Worm (Caenorhabditis elegans): ENCODE measurements around the gene T16G1.3.

T16G1.3 gene

ce11 chrV:12933654-12934053, 10.5 kb downstream of the T16G1.3 start:
- no peak for TF ChIP-seq Y22D7AL.16 (tag; optimal IDR thresholded peaks at IDR 0.05)
- TF ChIP-seq nhr-11 (tag; optimal IDR thresholded peaks at IDR 0.05): no peak
- no peak for TF ChIP-seq ama-1 (optimal IDR thresholded peaks at IDR 0.05)
- TF ChIP-seq lin-11 (tag; optimal IDR thresholded peaks at IDR 0.05): no peak
- no peak for TF ChIP-seq hlh-15 (tag; optimal IDR thresholded peaks at IDR 0.05)
- TF ChIP-seq fkh-6 (tag; optimal IDR thresholded peaks at IDR 0.05): no peak
- TF ChIP-seq ceh-24 (tag; optimal IDR thresholded peaks at IDR 0.05): no peak
- TF ChIP-seq gmeb-2 (tag; optimal IDR thresholded peaks at IDR 0.05): no peak
- TF ChIP-seq odd-2 (tag; optimal IDR thresholded peaks at IDR 0.05): no peak
- TF ChIP-seq ceh-14 (tag; optimal IDR thresholded peaks at IDR 0.05): no peak
- TF ChIP-seq che-1 (tag; optimal IDR thresholded peaks at IDR 0.05): no peak

ce11 chrV:12928929-12929532, 15.1 kb downstream of the T16G1.3 start, which contains the start of gene T16G1.2:
Gene T16G1.2 (plus strand): TSS chrV:12929482.
- no peak for TF ChIP-seq rnt-1 (tag; optimal IDR thresholded peaks at IDR 0.05)

- TF ChIP-seq T23F11.4 (GFP tag; optimal IDR thresholded peaks at IDR 0.05) (no peak), hlh-8 (tag; optimal IDR thresholded peaks at IDR 0.05) (no peak), pax-1 (tag; optimal IDR thresholded peaks at IDR 0.05) (no peak), unc-86 (tag; optimal IDR thresholded peaks at IDR 0.05) (no peak), fax-1 (tag; optimal IDR thresholded peaks at IDR 0.05) (no peak), ceh-48 (tag; optimal IDR thresholded peaks at IDR 0.05) (no peak), elt-2 (tag; optimal IDR thresholded peaks at IDR 0.05) (no peak), npax-4 (tag; optimal IDR thresholded peaks at IDR 0.05) (no peak)
Observed at ce11 chrV:12924128-12924527, 20.0 kb downstream of the T16G1.3 start, which contains the start of gene pqn-67. Gene pqn-67 (plus strand): TSS chrV:12924428.

- TF ChIP-seq ceh-2 (tag; optimal IDR thresholded peaks at IDR 0.05) (no peak), ceh-30 (tag; optimal IDR thresholded peaks at IDR 0.05) (no peak), T23F11.4 (GFP tag; optimal IDR thresholded peaks at IDR 0.05) (no peak), ahr-1 (tag; optimal IDR thresholded peaks at IDR 0.05) (no peak), ceh-18 (tag; optimal IDR thresholded peaks at IDR 0.05) (no peak), pax-1 (tag; optimal IDR thresholded peaks at IDR 0.05) (no peak), nfya-1 (tag; optimal IDR thresholded peaks at IDR 0.05) (no peak), zip-5 (tag; optimal IDR thresholded peaks at IDR 0.05) (no peak), ztf-16 (tag; optimal IDR thresholded peaks at IDR 0.05) (no peak), ceh-24 (tag; optimal IDR thresholded peaks at IDR 0.05) (no peak), npax-4 (tag; optimal IDR thresholded peaks at IDR 0.05) (no peak), hlh-6 (tag; optimal IDR thresholded peaks at IDR 0.05) (no peak)
Observed at ce11 chrV:12922308-12922707, 21.8 kb downstream of the T16G1.3 start, which contains the start of gene dhrs-4. Gene dhrs-4 (plus strand): TSS chrV:12922608.

- TF ChIP-seq fkh-10 (GFP tag; optimal IDR thresholded peaks at IDR 0.05) (no peak), ets-4 (tag; optimal IDR thresholded peaks at IDR 0.05) (no peak), zip-5 (tag; optimal IDR thresholded peaks at IDR 0.05) (no peak), nhr-11 (tag; optimal IDR thresholded peaks at IDR 0.05) (no peak), K09A11.1 (tag; optimal IDR thresholded peaks at IDR 0.05; ENCODE audit: insufficient read depth) (no peak), tbx-2 (tag; optimal IDR thresholded peaks at IDR 0.05) (no peak), ceh-34 (tag; optimal IDR thresholded peaks at IDR 0.05) (no peak), F13H6.1 (tag; optimal IDR thresholded peaks at IDR 0.05) (no peak), ref-2 (tag; optimal IDR thresholded peaks at IDR 0.05) (no peak), Y22D7AL.16 (tag; optimal IDR thresholded peaks at IDR 0.05) (no peak), ceh-18 (tag; optimal IDR thresholded peaks at IDR 0.05) (no peak), unc-3 (GFP tag; conservative IDR thresholded peaks at IDR 0.05) (no peak), unc-3 (tag; optimal IDR thresholded peaks at IDR 0.05) (no peak), ceh-19 (GFP tag; optimal IDR thresholded peaks at IDR 0.05) (no peak), ztf-16 (tag; optimal IDR thresholded peaks at IDR 0.05) (no peak), K02D7.2 (tag; optimal IDR thresholded peaks at IDR 0.05) (no peak), ceh-30 (tag; optimal IDR thresholded peaks at IDR 0.05) (no peak), ahr-1 (tag; optimal IDR thresholded peaks at IDR 0.05) (no peak)
Observed at ce11 chrV:12921680-12922079, 22.4 kb downstream of the T16G1.3 start.

Data from whole organism, late embryonic.